Worm (Caenorhabditis elegans) whole organism, L3 larva: ENCODE results near the gene Y113G7A.14.

Source experiments
- ZK546.5 ChIP-seq: sonication (generic microtip); optimal IDR thresholded peaks from 2 replicates; lab custom pipeline; 2017; ENCODE audit warnings: missing biosample characterization, missing genetic modification characterization
- aly-2 ChIP-seq: fragments of 150-350 bp; optimal IDR thresholded peaks from 2 replicates; lab custom pipeline; 2014; ENCODE audit warnings: missing biosample characterization, missing genetic modification characterization
- ceh-28 ChIP-seq: fragments of 150-350 bp; optimal IDR thresholded peaks from 2 replicates; lab custom pipeline; 2014; ENCODE audit warnings: missing biosample characterization, missing genetic modification reagents, missing genetic modification characterization
- ceh-9 ChIP-seq: sonication (generic microtip); optimal IDR thresholded peaks from 2 replicates; lab custom pipeline; 2018; ENCODE audit warnings: missing biosample characterization, missing genetic modification characterization
- egl-27 ChIP-seq: sonication (generic microtip); optimal IDR thresholded peaks from 4 replicates; lab custom pipeline; 2017; ENCODE audit warnings: missing biosample characterization, missing genetic modification reagents, missing genetic modification characterization
- elt-1 ChIP-seq: fragments of 150-350 bp; optimal IDR thresholded peaks from 2 replicates; lab custom pipeline; 2014; ENCODE audit warnings: missing biosample characterization, missing genetic modification characterization
- elt-2 ChIP-seq: sonication (generic microtip); optimal IDR thresholded peaks from 2 replicates; lab custom pipeline; 2016; ENCODE audit warnings: missing genetic modification reagents, mild to moderate bottlenecking, missing genetic modification characterization, missing compliant biosample characterization
- eor-1 ChIP-seq, 2 experiments: fragments of 150-350 bp; optimal IDR thresholded peaks; 2 replicates each; lab custom pipeline; 2014 to 2018; ENCODE audit warnings: missing biosample characterization in 2 of 2, missing genetic modification characterization in 2 of 2
- fkh-10 ChIP-seq: sonication (generic microtip); optimal IDR thresholded peaks from 2 replicates; lab custom pipeline; 2017; ENCODE audit warnings: missing biosample characterization, missing genetic modification reagents, missing genetic modification characterization
- fkh-2 ChIP-seq: fragments of 150-350 bp; optimal IDR thresholded peaks from 2 replicates; lab custom pipeline; 2014; ENCODE audit warnings: missing biosample characterization, missing genetic modification reagents, missing genetic modification characterization
- fos-1 ChIP-seq: fragments of 150-350 bp; optimal IDR thresholded peaks from 2 replicates; lab custom pipeline; 2014; ENCODE audit warnings: missing biosample characterization, missing genetic modification characterization
- hmg-11 ChIP-seq: sonication (generic microtip); optimal IDR thresholded peaks from 2 replicates; lab custom pipeline; 2016; ENCODE audit warnings: missing genetic modification characterization, missing compliant biosample characterization
- lin-15B ChIP-seq: fragments of 150-350 bp; optimal IDR thresholded peaks from 2 replicates; lab custom pipeline; 2014; ENCODE audit warnings: missing biosample characterization, missing genetic modification characterization
- lin-39 ChIP-seq: fragments of 150-350 bp; optimal IDR thresholded peaks from 2 replicates; lab custom pipeline; 2018; ENCODE audit warnings: missing biosample characterization, missing genetic modification reagents, missing genetic modification characterization
- lsy-12 ChIP-seq: sonication (generic microtip); optimal IDR thresholded peaks from 2 replicates; lab custom pipeline; 2016; ENCODE audit warnings: mild to moderate bottlenecking, missing genetic modification characterization, missing compliant biosample characterization
- mdl-1 ChIP-seq: fragments of 150-350 bp; optimal IDR thresholded peaks from 2 replicates; lab custom pipeline; 2014; ENCODE audit warnings: missing biosample characterization, missing genetic modification characterization
- nfya-1 ChIP-seq: sonication (generic microtip); optimal IDR thresholded peaks from 2 replicates; lab custom pipeline; 2017; ENCODE audit warnings: missing genetic modification characterization, mild to moderate bottlenecking, missing compliant biosample characterization, antibody characterized with exemption, moderate library complexity; ENCODE audit not compliant: insufficient read depth
- nhr-11 ChIP-seq: fragments of 150-350 bp; optimal IDR thresholded peaks from 2 replicates; lab custom pipeline; 2014; ENCODE audit warnings: missing biosample characterization, missing genetic modification characterization
- nhr-237 ChIP-seq: fragments of 150-350 bp; optimal IDR thresholded peaks from 2 replicates; lab custom pipeline; 2014; ENCODE audit warnings: missing biosample characterization, missing genetic modification characterization
- nhr-28 ChIP-seq: fragments of 150-350 bp; optimal IDR thresholded peaks from 2 replicates; lab custom pipeline; 2014; ENCODE audit warnings: missing biosample characterization, missing genetic modification characterization
- nhr-43 ChIP-seq: sonication (generic microtip); optimal IDR thresholded peaks from 2 replicates; lab custom pipeline; 2016; ENCODE audit warnings: mild to moderate bottlenecking, missing genetic modification characterization, missing compliant biosample characterization; ENCODE audit not compliant: poor library complexity, severe bottlenecking
- nhr-67 ChIP-seq: fragments of 150-350 bp; optimal IDR thresholded peaks from 2 replicates; lab custom pipeline; 2014; ENCODE audit warnings: missing biosample characterization, missing genetic modification characterization
- nhr-77 ChIP-seq: fragments of 150-350 bp; optimal IDR thresholded peaks from 2 replicates; lab custom pipeline; 2014; ENCODE audit warnings: missing biosample characterization, missing genetic modification characterization
- pha-4 ChIP-seq: fragments of 150-350 bp; optimal IDR thresholded peaks from 2 replicates; lab custom pipeline; 2014; ENCODE audit warnings: missing biosample characterization, missing genetic modification reagents, missing genetic modification characterization
- pqm-1 ChIP-seq: fragments of 150-350 bp; optimal IDR thresholded peaks from 2 replicates; lab custom pipeline; 2017; ENCODE audit warnings: missing biosample characterization, missing genetic modification characterization, inconsistent platforms
- skn-1 ChIP-seq: fragments of 150-350 bp; optimal IDR thresholded peaks from 2 replicates; lab custom pipeline; 2014; ENCODE audit warnings: missing biosample characterization, missing genetic modification characterization
- snpc-4 ChIP-seq: fragments of 150-350 bp; optimal IDR thresholded peaks from 2 replicates; lab custom pipeline; 2014; ENCODE audit warnings: missing biosample characterization, missing genetic modification characterization
- tbx-2 ChIP-seq: sonication (generic microtip); optimal IDR thresholded peaks from 2 replicates; lab custom pipeline; 2016; ENCODE audit warnings: mild to moderate bottlenecking, missing genetic modification characterization, missing compliant biosample characterization
- unc-39 ChIP-seq: sonication (generic microtip); optimal IDR thresholded peaks from 4 replicates; lab custom pipeline; 2017; ENCODE audit warnings: missing biosample characterization, missing genetic modification characterization
- zag-1 ChIP-seq: fragments of 150-350 bp; optimal IDR thresholded peaks from 2 replicates; lab custom pipeline; 2014; ENCODE audit warnings: missing biosample characterization, missing genetic modification characterization
- ztf-4 ChIP-seq: fragments of 150-350 bp; optimal IDR thresholded peaks from 2 replicates; lab custom pipeline; 2014; ENCODE audit warnings: missing biosample characterization, missing genetic modification characterization

The Y113G7A.14 gene

DNA sequence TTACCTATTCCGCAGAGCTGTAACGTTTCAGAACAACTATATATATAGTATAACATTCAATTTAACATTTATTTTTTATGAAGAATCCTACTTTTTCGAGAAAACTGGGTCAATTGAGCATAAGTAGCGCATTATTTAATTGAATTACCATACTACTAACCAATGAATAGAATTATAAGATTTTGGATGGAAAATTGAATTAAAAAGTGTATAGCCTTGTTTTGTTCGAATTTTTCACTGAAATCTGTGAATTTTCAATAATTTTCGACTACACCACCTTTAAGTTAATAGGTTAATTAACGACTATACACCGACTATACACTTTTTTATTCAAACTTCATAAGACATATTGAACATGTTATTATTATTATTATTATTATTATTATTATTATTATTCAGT, 44.3 kb downstream of the Y113G7A.14 start:
- TF ChIP-seq nhr-237: no peak
- TF ChIP-seq ZK546.5 (tag; lab: Kevin White, UChicago): no peak
- no peak for TF ChIP-seq fkh-10 (GFP tag; lab: Kevin White, UChicago)
- no peak for TF ChIP-seq egl-27 (tag; lab: Kevin White, UChicago)
- TF ChIP-seq lin-15B (tag; lab: Kevin White, UChicago): no peak
- TF ChIP-seq unc-39: no peak
- TF ChIP-seq nhr-28: no peak
- no peak for TF ChIP-seq elt-1 (tag; lab: Kevin White, UChicago)
- no peak for TF ChIP-seq nhr-11 (tag; lab: Kevin White, UChicago)
- no peak for TF ChIP-seq lin-39 (tag; lab: Kevin White, UChicago)
- TF ChIP-seq elt-2 (tag; lab: Kevin White, UChicago): no peak
- TF ChIP-seq ztf-4 (tag; lab: Kevin White, UChicago): no peak
- no peak for TF ChIP-seq ceh-28
- TF ChIP-seq ceh-9: no peak
- TF ChIP-seq, all 47 proteins: peak for 0

DNA sequence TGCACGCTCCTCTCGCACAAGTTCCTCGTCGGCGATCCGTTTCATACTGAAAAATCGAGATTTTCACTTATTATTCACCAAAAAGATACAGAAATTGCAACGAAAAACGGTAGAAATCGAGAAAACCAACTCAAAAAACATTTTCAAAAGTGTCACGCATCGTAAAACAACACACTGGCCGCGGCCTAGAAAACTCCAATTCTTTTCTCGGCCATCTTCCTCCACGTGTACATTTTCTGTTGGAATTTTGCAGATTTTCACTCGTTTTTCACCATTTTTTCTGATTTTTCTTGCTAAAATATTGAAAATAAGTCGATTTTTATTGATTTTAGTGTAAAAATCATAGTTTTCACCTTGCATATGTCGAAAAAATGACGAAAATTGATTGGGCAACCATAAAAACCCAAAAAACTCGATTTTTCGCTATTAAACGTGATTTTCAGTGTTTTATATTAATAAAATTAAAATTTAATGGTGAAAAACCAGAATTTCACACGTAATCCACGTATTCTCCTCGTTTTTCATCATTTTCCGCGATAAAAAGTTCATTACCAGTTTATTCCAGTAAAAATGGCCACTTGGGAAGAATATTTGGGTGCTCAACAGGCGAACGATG, 47.5 kb downstream of the Y113G7A.14 start, which contains the start of the genes dcs-1 and sec-23:
TSS of gene dcs-1 (minus strand) at position 46 of the 616 bp plus-strand sequence.
TSS of gene sec-23 (plus strand) at position 566 of the 616 bp plus-strand sequence.
- TF ChIP-seq fos-1 (tag; lab: Kevin White, UChicago) (no peak), ceh-9 (no peak), mdl-1 (tag; lab: Kevin White, UChicago) (no peak), pha-4 (tag; lab: Kevin White, UChicago) (peak; percentile 32), lin-39 (tag; lab: Kevin White, UChicago) (no peak), nhr-77 (tag; lab: Kevin White, UChicago) (no peak), tbx-2 (tag; lab: Kevin White, UChicago) (no peak), lin-15B (tag; lab: Kevin White, UChicago) (peak; percentile 28), elt-1 (tag; lab: Kevin White, UChicago) (no peak), hmg-11 (tag; lab: Kevin White, UChicago) (peak; percentile 15), skn-1 (tag; lab: Kevin White, UChicago) (no peak)

DNA sequence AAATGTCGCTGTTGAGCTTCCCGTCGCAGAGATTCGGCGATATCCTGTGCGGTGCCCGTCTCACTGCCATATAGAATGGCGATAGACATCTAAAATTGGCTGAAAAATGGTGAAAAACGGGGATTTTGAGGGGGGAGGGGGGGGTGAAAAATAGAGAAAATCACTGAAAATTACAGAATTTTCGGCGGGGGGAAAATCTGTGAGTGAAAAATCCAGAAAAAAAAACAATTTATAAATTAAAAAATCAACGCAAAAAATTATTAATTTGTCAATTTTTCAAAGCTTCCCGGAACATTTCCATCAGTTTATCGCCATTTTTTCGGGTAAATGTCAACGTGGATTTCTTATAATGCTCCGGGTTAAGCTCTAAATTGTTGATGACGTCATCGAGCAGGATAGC, 50.6 kb downstream of the Y113G7A.14 start, which contains the start of gene fre-1:
TSS of gene fre-1 (minus strand) at position 101 of the 400 bp plus-strand sequence.
- TF ChIP-seq unc-39: no peak
- no peak for TF ChIP-seq fos-1 (tag; lab: Kevin White, UChicago)
- TF ChIP-seq nfya-1 (tag; lab: Kevin White, UChicago): no peak
- TF ChIP-seq nhr-67: no peak
- TF ChIP-seq lsy-12 (tag; lab: Kevin White, UChicago): no peak
- TF ChIP-seq snpc-4: no peak
- no peak for TF ChIP-seq lin-39 (tag; lab: Kevin White, UChicago)
- TF ChIP-seq ceh-28: no peak
- TF ChIP-seq mdl-1 (tag; lab: Kevin White, UChicago): no peak
- no peak for TF ChIP-seq zag-1 (tag; lab: Kevin White, UChicago)
- no peak for TF ChIP-seq nhr-43 (tag; lab: Kevin White, UChicago)
- TF ChIP-seq fkh-2: no peak
- TF ChIP-seq eor-1 (tag; optimal IDR thresholded peaks at IDR 0.05; lab: Kevin White, UChicago): no peak
- no peak for TF ChIP-seq aly-2 (tag; lab: Kevin White, UChicago)
- no peak for TF ChIP-seq nhr-28
- TF ChIP-seq ztf-4 (tag; lab: Kevin White, UChicago): no peak
- no peak for TF ChIP-seq pqm-1 (tag; lab: Kevin White, UChicago)
